Fruit fly (Drosophila melanogaster) whole organism, embryonic: Measurements from ENCODE around the gene Mabi.

Experiments used
- CG11085 ChIP-seq: fragments of 200-800 bp; sonication (Bioruptor generic); IDR thresholded peaks from 2 replicates; pipeline ENCODE4 v1.3.6; 2022; ENCODE audit warnings: missing biosample characterization, missing genetic modification characterization
- CG13775 ChIP-seq: fragments of 200-800 bp; sonication (Bioruptor generic); optimal IDR thresholded peaks from 3 replicates; lab custom pipeline; 2017; ENCODE audit warnings: missing biosample characterization, mild to moderate bottlenecking, missing genetic modification characterization
- CG14667 ChIP-seq: fragments of 200-800 bp; sonication (Bioruptor generic); IDR thresholded peaks from 2 replicates; pipeline ENCODE4 v1.3.6; 2022; ENCODE audit warnings: missing biosample characterization, missing genetic modification characterization
- CG14710 ChIP-seq: fragments of 200-800 bp; sonication (Bioruptor generic); optimal IDR thresholded peaks from 3 replicates; lab custom pipeline; 2019; ENCODE audit warnings: missing biosample characterization, mild to moderate bottlenecking, missing genetic modification characterization, moderate library complexity
- CG15514 ChIP-seq: fragments of 200-800 bp; sonication (Bioruptor generic); optimal IDR thresholded peaks from 3 replicates; lab custom pipeline; 2017; ENCODE audit warnings: missing biosample characterization, missing genetic modification characterization, mild to moderate bottlenecking, moderate library complexity, missing genetic modification reagents
- CG16863 ChIP-seq: fragments of 200-800 bp; sonication (Bioruptor generic); optimal IDR thresholded peaks from 3 replicates; lab custom pipeline; 2016; ENCODE audit warnings: missing biosample characterization, missing genetic modification characterization
- CG17328 ChIP-seq: fragments of 200-800 bp; sonication (Bioruptor generic); IDR thresholded peaks from 2 replicates; pipeline ENCODE4 v1.3.6; 2022; ENCODE audit warnings: missing biosample characterization, missing genetic modification characterization
- CG17361 ChIP-seq: fragments of 200-800 bp; sonication (Bioruptor generic); IDR thresholded peaks from 3 replicates; pipeline ENCODE4 v1.3.6; 2022; ENCODE audit warnings: missing biosample characterization, missing genetic modification characterization
- CG18262 ChIP-seq: fragments of 200-800 bp; optimal IDR thresholded peaks from 3 replicates; lab custom pipeline; 2019; ENCODE audit warnings: missing biosample characterization, mild to moderate bottlenecking, missing genetic modification characterization, moderate library complexity
- CG2199 ChIP-seq: fragments of 200-800 bp; sonication (Bioruptor generic); IDR thresholded peaks from 3 replicates; pipeline ENCODE4 v1.3.6; 2022; ENCODE audit warnings: missing biosample characterization, missing genetic modification characterization
- CG4360 ChIP-seq: fragments of 200-800 bp; sonication (Bioruptor generic); IDR thresholded peaks from 2 replicates; pipeline ENCODE4 v1.3.6; 2022; ENCODE audit warnings: missing biosample characterization, missing genetic modification characterization
- CG5180 ChIP-seq: fragments of 200-800 bp; sonication (Bioruptor generic); optimal IDR thresholded peaks from 3 replicates; lab custom pipeline; 2017; ENCODE audit warnings: missing biosample characterization, missing genetic modification characterization, mild to moderate bottlenecking, moderate library complexity, missing genetic modification reagents
- CG6654 ChIP-seq: fragments of 200-800 bp; sonication (Bioruptor generic); optimal IDR thresholded peaks from 2 replicates; lab custom pipeline; 2017; ENCODE audit warnings: missing biosample characterization, mild to moderate bottlenecking, missing genetic modification characterization
- CG6813 ChIP-seq: fragments of 200-800 bp; sonication (Bioruptor generic); optimal IDR thresholded peaks from 2 replicates; lab custom pipeline; 2017; ENCODE audit warnings: missing biosample characterization, missing genetic modification characterization, mild to moderate bottlenecking, moderate library complexity, missing genetic modification reagents
- CG9727 ChIP-seq: fragments of 200-800 bp; sonication (Bioruptor generic); optimal IDR thresholded peaks from 3 replicates; lab custom pipeline; 2017; ENCODE audit warnings: missing biosample characterization, mild to moderate bottlenecking, missing genetic modification characterization
- CkIIα-i1 ChIP-seq: fragments of 200-800 bp; sonication (Bioruptor generic); IDR thresholded peaks from 2 replicates; pipeline ENCODE4 v1.3.6; 2022; ENCODE audit warnings: missing biosample characterization, missing genetic modification characterization
- Deaf1 ChIP-seq: fragments of 200-800 bp; optimal IDR thresholded peaks from 3 replicates; lab custom pipeline; 2019; ENCODE audit warnings: missing biosample characterization, mild to moderate bottlenecking, missing genetic modification characterization, moderate library complexity
- Doc3 ChIP-seq: fragments of 200-800 bp; sonication (Bioruptor generic); IDR thresholded peaks from 3 replicates; pipeline ENCODE4 v1.3.6; 2022; ENCODE audit warnings: missing biosample characterization, missing genetic modification characterization; ENCODE audit not compliant: partially characterized antibody
- Drgx ChIP-seq: fragments of 200-800 bp; sonication (Bioruptor generic); IDR thresholded peaks from 2 replicates; pipeline ENCODE4 v1.3.6; 2022; ENCODE audit warnings: missing biosample characterization, missing genetic modification characterization
- Eip74EF ChIP-seq, 2 experiments: fragments of 200-800 bp in 1 of 2; fragments of >200 bp in 1 of 2; sonication (Bioruptor generic) in 1 of 2; optimal IDR thresholded peaks; 2 replicates each; lab custom pipeline; 2017 to 2019; ENCODE audit warnings: missing biosample characterization in 2 of 2, missing genetic modification characterization in 2 of 2, mild to moderate bottlenecking in 1 of 2, moderate library complexity in 1 of 2
- MTF-1 ChIP-seq: fragments of 200-800 bp; sonication (Bioruptor generic); optimal IDR thresholded peaks from 2 replicates; lab custom pipeline; 2018; ENCODE audit warnings: missing biosample characterization, mild to moderate bottlenecking, missing genetic modification characterization, borderline replicate concordance
- Mad ChIP-seq: fragments of 200-800 bp; sonication (Bioruptor generic); optimal IDR thresholded peaks from 2 replicates; lab custom pipeline; 2016; ENCODE audit warnings: missing biosample characterization, missing genetic modification characterization
- Med ChIP-seq: fragments of 200-800 bp; sonication (Bioruptor generic); peaks from one replicate; lab custom pipeline; 2016; ENCODE audit warnings: missing biosample characterization, missing genetic modification characterization, mild to moderate bottlenecking, inconsistent platforms, moderate library complexity
- Nf-YC ChIP-seq: fragments of 200-800 bp; optimal IDR thresholded peaks from 3 replicates; lab custom pipeline; 2019; ENCODE audit warnings: missing biosample characterization, mild to moderate bottlenecking, missing genetic modification characterization, moderate library complexity
- Scr ChIP-seq: fragments of 200-800 bp; sonication (Bioruptor generic); IDR thresholded peaks from 2 replicates; pipeline ENCODE4 v1.3.6; 2022; ENCODE audit warnings: missing biosample characterization, missing genetic modification characterization; ENCODE audit not compliant: partially characterized antibody
- bcd ChIP-seq: fragments of 200-800 bp; sonication (Bioruptor generic); optimal IDR thresholded peaks from 2 replicates; lab custom pipeline; 2017; ENCODE audit warnings: missing biosample characterization, mild to moderate bottlenecking, missing genetic modification characterization
- chinmo ChIP-seq: fragments of 200-800 bp; sonication (Bioruptor generic); IDR thresholded peaks from 4 replicates; pipeline ENCODE4 v1.3.6; 2022; ENCODE audit warnings: missing biosample characterization, missing genetic modification characterization; ENCODE audit not compliant: partially characterized antibody
- cwo ChIP-seq: fragments of 200-800 bp; sonication (Bioruptor generic); optimal IDR thresholded peaks from 3 replicates; lab custom pipeline; 2017; ENCODE audit warnings: missing biosample characterization, missing genetic modification characterization, mild to moderate bottlenecking, moderate library complexity, missing genetic modification reagents
- dati ChIP-seq: fragments of 200-800 bp; sonication (Bioruptor generic); IDR thresholded peaks from 2 replicates; pipeline ENCODE4 v1.3.6; 2022; ENCODE audit warnings: missing biosample characterization, missing genetic modification characterization
- dimm ChIP-seq: fragments of 200-800 bp; sonication (Bioruptor generic); IDR thresholded peaks from 2 replicates; pipeline ENCODE4 v1.3.6; 2022; ENCODE audit warnings: missing biosample characterization, missing genetic modification characterization
- exex ChIP-seq: fragments of 200-800 bp; sonication (Bioruptor generic); optimal IDR thresholded peaks from 4 replicates; lab custom pipeline; 2018; ENCODE audit warnings: missing biosample characterization, mild to moderate bottlenecking, missing genetic modification characterization, moderate library complexity
- fd96Cb ChIP-seq: fragments of 200-800 bp; sonication (Bioruptor generic); optimal IDR thresholded peaks from 2 replicates; lab custom pipeline; 2018; ENCODE audit warnings: missing biosample characterization, mild to moderate bottlenecking, missing genetic modification characterization, moderate library complexity
- grau ChIP-seq: fragments of 200-800 bp; optimal IDR thresholded peaks from 3 replicates; lab custom pipeline; 2019; ENCODE audit warnings: missing biosample characterization, mild to moderate bottlenecking, missing genetic modification characterization, moderate library complexity
- hth ChIP-seq: fragments of >200 bp; optimal IDR thresholded peaks from 2 replicates; lab custom pipeline; 2017; ENCODE audit warnings: inconsistent platforms
- knrl ChIP-seq: fragments of 200-800 bp; sonication (Bioruptor generic); IDR thresholded peaks from 3 replicates; pipeline ENCODE4 v1.3.6; 2022; ENCODE audit warnings: missing biosample characterization, missing genetic modification characterization; ENCODE audit not compliant: partially characterized antibody
- lilli ChIP-seq: fragments of 200-800 bp; sonication (Bioruptor generic); optimal IDR thresholded peaks from 3 replicates; lab custom pipeline; 2016; ENCODE audit warnings: missing biosample characterization, missing genetic modification characterization
- onecut ChIP-seq: fragments of 200-800 bp; sonication (Bioruptor generic); IDR thresholded peaks from 2 replicates; pipeline ENCODE4 v1.3.6; 2022; ENCODE audit warnings: missing biosample characterization, missing genetic modification characterization
- prd ChIP-seq, 3 experiments: fragments of >200 bp in 2 of 3; fragments of 200-800 bp in 1 of 3; sonication (Bioruptor generic) in 1 of 3; optimal IDR thresholded peaks in 2 of 3; IDR thresholded peaks in 1 of 3; 2 replicates in 2 of 3; 3 replicates in 1 of 3; pipeline versions ENCODE4 v1.3.6 to Lab custom; 2017 to 2022; ENCODE audit warnings: missing biosample characterization in 1 of 3, missing genetic modification characterization in 1 of 3
- pros ChIP-seq: fragments of 200-800 bp; sonication (Bioruptor generic); optimal IDR thresholded peaks from 3 replicates; lab custom pipeline; 2019; ENCODE audit warnings: missing biosample characterization, mild to moderate bottlenecking, missing genetic modification characterization, moderate library complexity
- rib ChIP-seq: fragments of 200-800 bp; sonication (Bioruptor generic); IDR thresholded peaks from 2 replicates; pipeline ENCODE4 v1.3.6; 2022; ENCODE audit warnings: missing biosample characterization, missing genetic modification characterization
- sens ChIP-seq: fragments of 200-800 bp; sonication (Bioruptor generic); peaks from one replicate; lab custom pipeline; 2016; ENCODE audit warnings: missing biosample characterization, missing genetic modification characterization
- slp2 ChIP-seq: fragments of 200-800 bp; sonication (Bioruptor generic); optimal IDR thresholded peaks from 2 replicates; lab custom pipeline; 2016; ENCODE audit warnings: missing biosample characterization, missing genetic modification characterization
- sqz ChIP-seq: fragments of 200-800 bp; sonication (Bioruptor generic); optimal IDR thresholded peaks from 3 replicates; lab custom pipeline; 2018; ENCODE audit warnings: missing biosample characterization, mild to moderate bottlenecking, missing genetic modification characterization
- ssp ChIP-seq: fragments of 200-800 bp; sonication (Bioruptor generic); IDR thresholded peaks from 2 replicates; pipeline ENCODE4 v1.3.6; 2022; ENCODE audit warnings: missing biosample characterization, missing genetic modification characterization
- zen ChIP-seq: fragments of 200-800 bp; sonication (Bioruptor generic); optimal IDR thresholded peaks from 3 replicates; lab custom pipeline; 2018; ENCODE audit warnings: missing biosample characterization, mild to moderate bottlenecking, missing genetic modification characterization, moderate library complexity

Gene Mabi

DNA sequence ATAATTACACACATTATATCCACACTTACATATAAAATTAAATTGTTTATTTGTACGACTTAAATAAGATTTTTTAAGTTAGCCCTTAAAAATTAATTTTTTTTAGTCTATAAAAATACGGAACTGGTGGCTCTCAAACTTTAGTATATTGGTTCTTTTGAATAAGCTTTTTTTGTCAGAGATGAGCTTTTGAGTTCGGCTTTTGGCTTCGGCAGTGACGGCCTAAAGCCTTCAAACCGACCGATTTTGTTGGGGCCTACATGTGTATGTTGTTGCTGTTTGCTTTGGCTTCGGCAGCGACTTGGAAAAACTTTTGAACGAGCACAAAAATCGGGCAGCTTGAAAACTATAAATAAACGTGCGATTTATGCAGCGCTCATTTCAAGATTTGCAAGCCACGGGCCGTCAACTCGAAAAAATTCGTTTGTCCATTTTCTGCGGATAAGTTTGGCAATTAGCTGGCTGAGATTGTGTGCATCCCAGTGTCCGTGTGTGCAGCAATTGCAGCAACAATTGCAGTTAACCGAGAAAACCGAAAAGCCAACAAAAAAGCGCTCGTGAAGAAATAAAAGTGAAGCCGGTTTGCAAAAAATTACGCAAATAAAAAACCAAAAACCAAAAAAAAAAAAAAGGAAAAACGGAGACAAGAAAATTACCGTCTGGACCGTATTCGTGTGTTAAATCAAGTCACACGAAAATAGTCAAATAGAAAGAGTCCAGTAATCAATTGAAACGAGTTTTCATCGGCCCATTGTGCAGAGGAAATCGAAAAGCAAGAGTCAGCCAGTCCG is 11.6 kb upstream of the Mabi start, which contains the start of gene CG16820:
TSS of gene CG16820 (plus strand) at position 378 of the 791 bp plus-strand sequence.
- TF ChIP-seq rib (GFP tag; lab: Robert Waterston, UW) (no peak), CG15514 (GFP tag; lab: Kevin White, UChicago) (peak; percentile 96), chinmo (GFP tag; lab: Robert Waterston, UW) (peak; percentile 56; the same call in 1 of the 4 replicates), Deaf1 (tag; lab: Kevin White, UChicago) (peak; percentile 93), CG6654 (peak; percentile 54)

dm6 chr2L:13244759-13245308 is 10.4 kb upstream of the Mabi start:
- no peak for TF ChIP-seq CG16863 (GFP tag; lab: Kevin White, UChicago)
- no peak for TF ChIP-seq dimm (GFP tag; lab: Robert Waterston, UW)
- TF ChIP-seq CG14667 = no peak
- no peak for TF ChIP-seq prd (optimal IDR thresholded peaks at IDR 0.05; lab: Kevin White, UChicago)
- no peak for TF ChIP-seq prd (GFP tag; IDR thresholded peaks at IDR 0.05; lab: Robert Waterston, UW)
- TF ChIP-seq CG9727 (GFP tag; lab: Kevin White, UChicago) = no peak
- no peak for TF ChIP-seq Mad (GFP tag; lab: Kevin White, UChicago)
- TF ChIP-seq sens (GFP tag; lab: Kevin White, UChicago) = peak; percentile 81
- TF ChIP-seq CG18262 (tag; lab: Kevin White, UChicago) = no peak
- TF ChIP-seq CG17328 (GFP tag; lab: Robert Waterston, UW) = 0 out of 2 replicates have a peak, but pooled peaks have one; percentile 14
- TF ChIP-seq Doc3 = no peak
- TF ChIP-seq hth (lab: Kevin White, UChicago) = no peak
- TF ChIP-seq CG14710 (tag; lab: Kevin White, UChicago) = no peak
- TF ChIP-seq CG6813 (GFP tag; lab: Kevin White, UChicago) = no peak
- TF ChIP-seq CG11085 (GFP tag; lab: Robert Waterston, UW) = no peak
- no peak for TF ChIP-seq exex (tag; lab: Kevin White, UChicago)
- TF ChIP-seq knrl = no peak
- no peak for TF ChIP-seq Scr (GFP tag; lab: Robert Waterston, UW)
- no peak for TF ChIP-seq CkIIα-i1 (GFP tag; lab: Robert Waterston, UW)
- TF ChIP-seq pros (GFP tag; lab: Kevin White, UChicago) = peak; percentile 95
- TF ChIP-seq zen (tag; lab: Kevin White, UChicago) = peak; percentile 10
- no peak for TF ChIP-seq CG4360 (GFP tag; lab: Robert Waterston, UW)
- TF ChIP-seq CG2199 (GFP tag; lab: Robert Waterston, UW) = peak; percentile 69; the same call in 1 of the 3 replicates
- no peak for TF ChIP-seq Drgx (GFP tag; lab: Robert Waterston, UW)
- TF ChIP-seq CG17361 (GFP tag; lab: Robert Waterston, UW) = no peak
- no peak for TF ChIP-seq fd96Cb (tag; lab: Kevin White, UChicago)
- TF ChIP-seq lilli (GFP tag; lab: Kevin White, UChicago) = no peak
- peak; percentile 60 for TF ChIP-seq Med
- TF ChIP-seq MTF-1 (GFP tag; lab: Kevin White, UChicago) = no peak
- no peak for TF ChIP-seq Nf-YC (tag; lab: Kevin White, UChicago)
- TF ChIP-seq bcd = no peak
- TF ChIP-seq, all 482 proteins: peak for 6

dm6 chr2L:13239689-13240088 is 5.2 kb upstream of the Mabi start, which contains the start of gene Jhbp13:
Jhbp13 (plus strand) TSS chr2L:13239989.
- TF ChIP-seq CG13775 (GFP tag; lab: Kevin White, UChicago) (no peak), Eip74EF (GFP tag; optimal IDR thresholded peaks at IDR 0.05; lab: Kevin White, UChicago) (no peak), grau (tag; lab: Kevin White, UChicago) (no peak), cwo (no peak), CG15514 (GFP tag; lab: Kevin White, UChicago) (no peak), CG5180 (GFP tag; lab: Kevin White, UChicago) (no peak), onecut (no peak), ssp (GFP tag; lab: Robert Waterston, UW) (no peak), slp2 (GFP tag; lab: Kevin White, UChicago) (no peak), dati (GFP tag; lab: Robert Waterston, UW) (no peak), sqz (GFP tag; lab: Kevin White, UChicago) (no peak)
